Fruit fly (Drosophila melanogaster): ENCODE data around the gene Teh3.

Gene Teh3

DNA sequence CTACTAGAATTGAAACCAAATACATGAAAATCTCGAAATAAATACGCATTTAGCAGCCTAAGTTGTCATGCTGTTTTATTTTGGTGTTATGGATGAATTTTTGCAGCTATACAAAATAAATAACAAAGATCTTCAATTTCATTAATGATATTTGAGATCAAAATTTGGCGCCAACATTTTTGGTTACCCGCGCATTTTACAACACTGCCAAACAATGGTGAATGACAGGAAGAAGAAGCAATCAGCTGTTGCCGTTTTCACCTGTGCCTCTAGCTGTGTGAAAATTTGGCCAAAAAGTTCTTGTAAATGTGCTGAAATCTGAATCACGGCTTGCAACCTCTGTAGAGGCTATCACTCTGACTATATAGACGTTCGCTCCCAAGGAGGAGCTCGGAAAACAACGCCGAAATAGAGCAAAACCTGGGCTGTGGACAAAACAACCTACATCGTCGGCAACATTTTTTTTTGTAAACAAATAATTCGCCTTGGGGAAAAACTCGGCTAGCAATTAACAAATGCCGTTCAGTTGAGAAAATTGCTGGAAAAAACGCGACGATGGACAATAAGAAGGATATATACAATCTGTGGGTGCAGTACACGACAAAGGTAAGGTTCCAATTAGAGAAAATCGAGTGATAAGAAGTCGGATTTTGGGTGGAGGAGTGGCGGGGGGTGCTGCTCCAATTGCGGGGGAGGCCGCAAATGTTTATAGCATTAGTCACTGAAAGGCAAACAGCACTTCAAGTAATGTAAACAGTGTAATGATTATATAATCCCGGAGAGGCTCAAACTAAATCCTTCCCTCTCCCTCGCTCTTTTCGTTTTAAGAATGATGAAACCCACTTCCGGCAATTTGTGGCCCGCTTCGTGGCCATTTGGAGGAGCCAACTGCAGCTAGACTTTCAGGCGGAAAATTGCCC is 9.5 kb upstream of the Teh3 start, which contains the start of gene CG43367 (continued):
- TF ChIP-seq CG43689 (GFP tag; IDR thresholded peaks at IDR 0.05) (no peak), CG17802 (tag; optimal IDR thresholded peaks at IDR 0.05) (no peak), CG4730 (GFP tag; IDR thresholded peaks at IDR 0.05) (no peak), Hr78 (GFP tag; optimal IDR thresholded peaks at IDR 0.05) (no peak), run (tag; optimal IDR thresholded peaks at IDR 0.05) (no peak), oc (tag; optimal IDR thresholded peaks at IDR 0.05) (no peak), ap (GFP tag; IDR thresholded peaks at IDR 0.05) (no peak), CG11723 (GFP tag; optimal IDR thresholded peaks at IDR 0.05) (no peak), CoRest (tag; optimal IDR thresholded peaks at IDR 0.05) (no peak), MBD-R2 (GFP tag; IDR thresholded peaks at IDR 0.05) (peak; percentile 89), Stat92E (GFP tag; optimal IDR thresholded peaks at IDR 0.05) (no peak), CTCF (GFP tag; optimal IDR thresholded peaks at IDR 0.05) (peak; percentile 2), HmgD (GFP tag; optimal IDR thresholded peaks at IDR 0.05) (peak; percentile 25), dpn (GFP tag; optimal IDR thresholded peaks at IDR 0.05) (peak in 1 of 2 experiments; percentile 40), Sox100B (GFP tag; optimal IDR thresholded peaks at IDR 0.05) (no peak), crp (GFP tag; optimal IDR thresholded peaks at IDR 0.05) (peak; percentile 94 to 98)

DNA sequence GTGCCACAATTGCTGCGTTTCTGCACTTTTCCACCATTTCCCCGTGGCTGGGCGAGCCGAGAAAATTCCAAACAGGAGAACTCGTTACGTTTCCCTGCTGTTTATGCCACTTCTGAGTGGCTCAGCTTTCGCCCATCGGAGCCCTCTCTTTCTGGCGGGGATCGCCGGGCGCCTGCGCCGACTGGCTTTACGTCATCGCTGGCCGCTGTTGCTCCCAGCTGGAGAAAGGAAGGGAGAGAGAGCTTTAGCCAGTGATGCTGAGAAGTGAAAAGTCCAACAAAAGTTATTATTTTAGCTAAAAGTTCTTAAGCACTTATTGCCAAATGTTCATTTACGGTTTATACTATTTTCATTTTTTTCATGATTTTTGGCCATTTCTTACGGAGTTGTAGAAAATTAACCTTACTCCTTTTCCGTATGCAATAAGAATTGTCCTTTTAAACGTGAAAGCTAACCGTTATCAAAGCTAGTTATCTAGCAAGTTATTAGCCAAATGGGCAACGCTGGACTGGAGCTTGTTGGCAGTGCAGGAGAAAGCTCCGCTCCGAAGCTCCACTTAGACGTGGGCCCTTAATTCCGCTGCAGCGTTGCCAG is 3.6 kb upstream of the Teh3 start, which contains the start of the genes Teh2 and tipE:
Teh2 (minus strand) TSS at position 94 of the 594 bp plus-strand sequence.
tipE (plus strand) TSS at position 570 of the 594 bp plus-strand sequence.
- TF ChIP-seq Rfx (GFP tag; IDR thresholded peaks at IDR 0.05) (no peak), Vsx1 (GFP tag; optimal IDR thresholded peaks at IDR 0.05) (no peak), Oaz (GFP tag; IDR thresholded peaks at IDR 0.05) (no peak), YL-1 (GFP tag; optimal IDR thresholded peaks at IDR 0.05) (no peak), MBD-R2 (GFP tag; IDR thresholded peaks at IDR 0.05) (no peak), Kr (GFP tag; optimal IDR thresholded peaks at IDR 0.05) (no peak), Sry-β (GFP tag; optimal IDR thresholded peaks at IDR 0.05) (peak; percentile 86), CG18599 (GFP tag; optimal IDR thresholded peaks at IDR 0.05) (peak; percentile 16), sima (GFP tag; optimal IDR thresholded peaks at IDR 0.05) (no peak), Trl (optimal IDR thresholded peaks at IDR 0.05) (peak; percentile 3 to 18), Trl (GFP tag; optimal IDR thresholded peaks at IDR 0.05) (no peak), CG10321 (GFP tag; IDR thresholded peaks at IDR 0.05) (no peak), CG12942 (GFP tag; optimal IDR thresholded peaks at IDR 0.05) (no peak), psq (GFP tag; optimal IDR thresholded peaks at IDR 0.05) (no peak), CG11247 (GFP tag; IDR thresholded peaks at IDR 0.05) (no peak), CG2120 (GFP tag; optimal IDR thresholded peaks at IDR 0.05) (peak; percentile 18), CG6683 (GFP tag; optimal IDR thresholded peaks at IDR 0.05) (no peak), CG10959 (GFP tag; IDR thresholded peaks at IDR 0.05) (no peak), rib (GFP tag; IDR thresholded peaks at IDR 0.05) (no peak), crp (GFP tag; optimal IDR thresholded peaks at IDR 0.05) (no peak), tap (tag; optimal IDR thresholded peaks at IDR 0.05) (no peak), Fer2 (tag; optimal IDR thresholded peaks at IDR 0.05) (no peak), en (GFP tag; optimal IDR thresholded peaks at IDR 0.05) (no peak), CG9437 (GFP tag; optimal IDR thresholded peaks at IDR 0.05) (peak; percentile 23), CG3995 (GFP tag; optimal IDR thresholded peaks at IDR 0.05) (peak; percentile 3), CG17568 (GFP tag; optimal IDR thresholded peaks at IDR 0.05) (no peak), CG3726 (GFP tag; IDR thresholded peaks at IDR 0.05) (no peak), tup (GFP tag; optimal IDR thresholded peaks at IDR 0.05) (no peak), CG14050 (GFP tag; IDR thresholded peaks at IDR 0.05) (no peak), pros (GFP tag; optimal IDR thresholded peaks at IDR 0.05) (no peak), zf30C (GFP tag; optimal IDR thresholded peaks at IDR 0.05) (no peak), Bgb (GFP tag; IDR thresholded peaks at IDR 0.05; ENCODE audit: partially characterized antibody) (no peak), ewg (GFP tag; optimal IDR thresholded peaks at IDR 0.05) (peak; percentile 89), Poxn (GFP tag; IDR thresholded peaks at IDR 0.05) (no peak)

Data from whole organism, embryonic.